Fruit fly (Drosophila melanogaster) whole organism, embryonic: ENCODE results near the gene CG6739.
A peak's percentile ranks its signal among the peaks of the same experiment; 100 is the strongest.

ENCODE experiments used
- ATbp ChIP-seq: fragments of 200-800 bp; sonication (Bioruptor generic); optimal IDR thresholded peaks from 2 replicates; lab custom pipeline; 2017; ENCODE audit warnings: missing biosample characterization, mild to moderate bottlenecking, missing genetic modification characterization, missing genetic modification reagents
- Blimp-1 ChIP-seq: fragments of 200-800 bp; sonication (Bioruptor generic); optimal IDR thresholded peaks from 3 replicates; lab custom pipeline; 2018; ENCODE audit warnings: missing biosample characterization, missing genetic modification characterization, mild to moderate bottlenecking, moderate library complexity, missing genetic modification reagents
- CG11398 ChIP-seq: fragments of 200-800 bp; sonication (Bioruptor generic); optimal IDR thresholded peaks from 2 replicates; lab custom pipeline; 2016; ENCODE audit warnings: missing biosample characterization, missing genetic modification characterization
- CG12155 ChIP-seq: fragments of 200-800 bp; sonication (Bioruptor generic); optimal IDR thresholded peaks from 3 replicates; lab custom pipeline; 2016; ENCODE audit warnings: missing biosample characterization, missing genetic modification characterization
- CG12391 ChIP-seq: fragments of 200-800 bp; sonication (Bioruptor generic); optimal IDR thresholded peaks from 3 replicates; lab custom pipeline; 2018; ENCODE audit warnings: missing biosample characterization, mild to moderate bottlenecking, missing genetic modification characterization, moderate library complexity
- CG13894 ChIP-seq: fragments of 200-800 bp; sonication (Bioruptor generic); optimal IDR thresholded peaks from 3 replicates; lab custom pipeline; 2018; ENCODE audit warnings: missing biosample characterization, mild to moderate bottlenecking, missing genetic modification characterization, moderate library complexity
- CG14050 ChIP-seq: fragments of 200-800 bp; sonication (Bioruptor generic); IDR thresholded peaks from 3 replicates; pipeline ENCODE4 v1.3.6; 2022; ENCODE audit warnings: missing biosample characterization, missing genetic modification characterization
- CG15479 ChIP-seq: fragments of 200-800 bp; sonication (Bioruptor generic); optimal IDR thresholded peaks from 3 replicates; lab custom pipeline; 2019; ENCODE audit warnings: missing biosample characterization, mild to moderate bottlenecking, missing genetic modification characterization, moderate library complexity
- CG17359 ChIP-seq: fragments of 200-800 bp; sonication (Bioruptor generic); optimal IDR thresholded peaks from 3 replicates; lab custom pipeline; 2018; ENCODE audit warnings: missing biosample characterization, mild to moderate bottlenecking, missing genetic modification characterization, moderate library complexity
- CG17568 ChIP-seq: fragments of 200-800 bp; sonication (Bioruptor generic); optimal IDR thresholded peaks from 2 replicates; lab custom pipeline; 2018; ENCODE audit warnings: missing biosample characterization, mild to moderate bottlenecking, missing genetic modification characterization, moderate library complexity
- CG17829 ChIP-seq: fragments of 200-800 bp; optimal IDR thresholded peaks from 2 replicates; lab custom pipeline; 2019; ENCODE audit warnings: missing biosample characterization, mild to moderate bottlenecking, missing genetic modification characterization, moderate library complexity
- CG31388 ChIP-seq: fragments of 200-800 bp; sonication (Bioruptor generic); optimal IDR thresholded peaks from 2 replicates; lab custom pipeline; 2016; ENCODE audit warnings: missing biosample characterization, missing genetic modification characterization
- CG3281 ChIP-seq: fragments of 200-800 bp; sonication (Bioruptor generic); optimal IDR thresholded peaks from 3 replicates; lab custom pipeline; 2017; ENCODE audit warnings: missing biosample characterization, mild to moderate bottlenecking, missing genetic modification characterization
- CG6254 ChIP-seq: fragments of 200-800 bp; sonication (Bioruptor generic); optimal IDR thresholded peaks from 3 replicates; lab custom pipeline; 2017; ENCODE audit warnings: mild to moderate bottlenecking, missing biosample characterization, missing genetic modification reagents, missing genetic modification characterization
- CG6689 ChIP-seq: fragments of 200-800 bp; sonication (Bioruptor generic); IDR thresholded peaks from 2 replicates; pipeline ENCODE4 v1.3.6; 2022; ENCODE audit warnings: missing biosample characterization, missing genetic modification characterization
- CG7271 ChIP-seq: fragments of 200-800 bp; sonication (Bioruptor generic); optimal IDR thresholded peaks from 2 replicates; lab custom pipeline; 2018; ENCODE audit warnings: missing biosample characterization, mild to moderate bottlenecking, missing genetic modification characterization, moderate library complexity
- CG7372 ChIP-seq: fragments of 200-800 bp; sonication (Bioruptor generic); IDR thresholded peaks from 2 replicates; pipeline ENCODE4 v1.3.6; 2022; ENCODE audit warnings: missing biosample characterization, missing genetic modification characterization
- CG7745 ChIP-seq: fragments of 200-800 bp; sonication (Bioruptor generic); optimal IDR thresholded peaks from 2 replicates; lab custom pipeline; 2018; ENCODE audit warnings: missing biosample characterization, mild to moderate bottlenecking, missing genetic modification characterization, moderate library complexity
- CG7963 ChIP-seq: fragments of 200-800 bp; sonication (Bioruptor generic); IDR thresholded peaks from 3 replicates; pipeline ENCODE4 v1.3.6; 2022; ENCODE audit warnings: missing biosample characterization, missing genetic modification characterization; ENCODE audit not compliant: partially characterized antibody
- CG8089 ChIP-seq: fragments of 200-800 bp; sonication (Bioruptor generic); optimal IDR thresholded peaks from 3 replicates; lab custom pipeline; 2016; ENCODE audit warnings: missing biosample characterization, missing genetic modification characterization
- CG9437 ChIP-seq: fragments of 200-800 bp; sonication (Bioruptor generic); optimal IDR thresholded peaks from 2 replicates; lab custom pipeline; 2018; ENCODE audit warnings: missing biosample characterization, mild to moderate bottlenecking, missing genetic modification characterization
- CG9876 ChIP-seq: fragments of 200-800 bp; sonication (Bioruptor generic); optimal IDR thresholded peaks from 2 replicates; lab custom pipeline; 2016; ENCODE audit warnings: missing biosample characterization, missing genetic modification characterization
- CrebB ChIP-seq: fragments of 200-800 bp; sonication (Bioruptor generic); optimal IDR thresholded peaks from 3 replicates; lab custom pipeline; 2018; ENCODE audit warnings: missing biosample characterization, mild to moderate bottlenecking, missing genetic modification characterization
- Eip74EF ChIP-seq, 2 experiments: fragments of 200-800 bp in 1 of 2; fragments of >200 bp in 1 of 2; sonication (Bioruptor generic) in 1 of 2; optimal IDR thresholded peaks; 2 replicates each; lab custom pipeline; 2017 to 2019; ENCODE audit warnings: missing biosample characterization in 2 of 2, missing genetic modification characterization in 2 of 2, mild to moderate bottlenecking in 1 of 2, moderate library complexity in 1 of 2
- Ets65A ChIP-seq: fragments of 200-800 bp; sonication (Bioruptor generic); peaks from one replicate; lab custom pipeline; 2016; ENCODE audit warnings: missing biosample characterization, missing genetic modification characterization
- Fer1 ChIP-seq: fragments of 200-800 bp; sonication (Bioruptor generic); optimal IDR thresholded peaks from 2 replicates; lab custom pipeline; 2017; ENCODE audit warnings: missing biosample characterization, mild to moderate bottlenecking, missing genetic modification characterization
- GATAe ChIP-seq: fragments of 200-800 bp; sonication (Bioruptor generic); conservative IDR thresholded peaks from 2 replicates; pipeline ENCODE4 v1.3.6; 2022; ENCODE audit warnings: missing biosample characterization, missing genetic modification characterization
- Optix ChIP-seq: fragments of 200-800 bp; sonication (Bioruptor generic); IDR thresholded peaks from 3 replicates; pipeline ENCODE4 v1.3.6; 2022; ENCODE audit warnings: missing biosample characterization, missing genetic modification characterization
- PHDP ChIP-seq: fragments of 200-800 bp; sonication (Bioruptor generic); optimal IDR thresholded peaks from 3 replicates; lab custom pipeline; 2018; ENCODE audit warnings: missing biosample characterization, mild to moderate bottlenecking, missing genetic modification characterization, moderate library complexity
- YL-1 ChIP-seq: fragments of 200-800 bp; sonication (Bioruptor generic); optimal IDR thresholded peaks from 3 replicates; lab custom pipeline; 2017; ENCODE audit warnings: missing biosample characterization, mild to moderate bottlenecking, missing genetic modification characterization
- amos ChIP-seq: fragments of 200-800 bp; sonication (Bioruptor generic); IDR thresholded peaks from 2 replicates; pipeline ENCODE4 v1.3.6; 2022; ENCODE audit warnings: missing biosample characterization, missing genetic modification characterization; ENCODE audit not compliant: partially characterized antibody
- crp ChIP-seq, 2 experiments: fragments of 200-800 bp; sonication (Bioruptor generic); optimal IDR thresholded peaks; 2 replicates in 1 of 2; 3 replicates in 1 of 2; lab custom pipeline; 2017; ENCODE audit warnings: missing biosample characterization in 2 of 2, missing genetic modification characterization in 2 of 2, mild to moderate bottlenecking in 1 of 2, moderate library complexity in 1 of 2
- cwo ChIP-seq: fragments of 200-800 bp; sonication (Bioruptor generic); optimal IDR thresholded peaks from 3 replicates; lab custom pipeline; 2017; ENCODE audit warnings: missing biosample characterization, missing genetic modification characterization, mild to moderate bottlenecking, moderate library complexity, missing genetic modification reagents
- dati ChIP-seq: fragments of 200-800 bp; sonication (Bioruptor generic); IDR thresholded peaks from 2 replicates; pipeline ENCODE4 v1.3.6; 2022; ENCODE audit warnings: missing biosample characterization, missing genetic modification characterization
- exex ChIP-seq: fragments of 200-800 bp; sonication (Bioruptor generic); optimal IDR thresholded peaks from 4 replicates; lab custom pipeline; 2018; ENCODE audit warnings: missing biosample characterization, mild to moderate bottlenecking, missing genetic modification characterization, moderate library complexity
- fu2 ChIP-seq: fragments of 200-800 bp; sonication (Bioruptor generic); optimal IDR thresholded peaks from 2 replicates; lab custom pipeline; 2016; ENCODE audit warnings: missing biosample characterization, missing genetic modification characterization
- gce ChIP-seq: fragments of 200-800 bp; sonication (Bioruptor generic); IDR thresholded peaks from 3 replicates; pipeline ENCODE4 v1.3.6; 2022; ENCODE audit warnings: missing biosample characterization, missing genetic modification characterization
- gro ChIP-seq: fragments of 200-800 bp; sonication (Bioruptor generic); optimal IDR thresholded peaks from 2 replicates; lab custom pipeline; 2016; ENCODE audit warnings: missing biosample characterization, missing genetic modification characterization
- kni ChIP-seq: fragments of 200-800 bp; sonication (Bioruptor generic); optimal IDR thresholded peaks from 3 replicates; lab custom pipeline; 2017; ENCODE audit warnings: mild to moderate bottlenecking, missing biosample characterization, missing genetic modification reagents, missing genetic modification characterization
- nau ChIP-seq: fragments of 200-800 bp; sonication (Bioruptor generic); optimal IDR thresholded peaks from 3 replicates; lab custom pipeline; 2017; ENCODE audit warnings: missing biosample characterization, mild to moderate bottlenecking, missing genetic modification characterization, missing genetic modification reagents
- nom ChIP-seq: fragments of 200-800 bp; sonication (Bioruptor generic); optimal IDR thresholded peaks from 2 replicates; lab custom pipeline; 2017; ENCODE audit warnings: missing biosample characterization, missing genetic modification characterization, mild to moderate bottlenecking, moderate library complexity, missing genetic modification reagents
- pita ChIP-seq: fragments of 200-800 bp; sonication (Bioruptor generic); optimal IDR thresholded peaks from 2 replicates; lab custom pipeline; 2017; ENCODE audit warnings: missing biosample characterization, mild to moderate bottlenecking, missing genetic modification characterization
- pzg ChIP-seq: fragments of 200-800 bp; sonication (Bioruptor generic); optimal IDR thresholded peaks from 3 replicates; lab custom pipeline; 2018; ENCODE audit warnings: missing biosample characterization, mild to moderate bottlenecking, missing genetic modification characterization, moderate library complexity
- sd ChIP-seq: fragments of 200-800 bp; sonication (Bioruptor generic); optimal IDR thresholded peaks from 3 replicates; lab custom pipeline; 2018; ENCODE audit warnings: missing biosample characterization, mild to moderate bottlenecking, missing genetic modification characterization, moderate library complexity
- sna ChIP-seq: fragments of 200-800 bp; sonication (Bioruptor generic); IDR thresholded peaks from 2 replicates; pipeline ENCODE4 v1.3.6; 2022; ENCODE audit warnings: missing biosample characterization, missing genetic modification characterization; ENCODE audit not compliant: partially characterized antibody
- tin ChIP-seq: fragments of 200-800 bp; sonication (Bioruptor generic); optimal IDR thresholded peaks from 3 replicates; lab custom pipeline; 2016; ENCODE audit warnings: missing biosample characterization, missing genetic modification characterization
- tup ChIP-seq: fragments of 200-800 bp; sonication (Bioruptor generic); optimal IDR thresholded peaks from 2 replicates; lab custom pipeline; 2016; ENCODE audit warnings: missing biosample characterization, mild to moderate bottlenecking, missing genetic modification characterization, moderate library complexity
- zen2 ChIP-seq: fragments of 200-800 bp; sonication (Bioruptor generic); IDR thresholded peaks from 3 replicates; pipeline ENCODE4 v1.3.6; 2022; ENCODE audit warnings: missing biosample characterization, missing genetic modification characterization; ENCODE audit not compliant: partially characterized antibody

The CG6739 gene

dm6 chr2L:7571667-7572502 is 36.3 kb upstream of the CG6739 start (continued):
- TF ChIP-seq Blimp-1 (GFP tag; lab: Kevin White, UChicago) (peak; percentile 5), Optix (GFP tag; lab: Robert Waterston, UW) (no peak), dati (GFP tag; lab: Robert Waterston, UW) (no peak), cwo (peak; percentile 9), Fer1 (GFP tag; lab: Kevin White, UChicago) (peak; percentile 21), CG6689 (GFP tag; lab: Robert Waterston, UW) (no peak), CG3281 (GFP tag; lab: Kevin White, UChicago) (peak; percentile 31), CG7372 (GFP tag; lab: Robert Waterston, UW) (no peak), pita (GFP tag; lab: Kevin White, UChicago) (no peak), Eip74EF (GFP tag; optimal IDR thresholded peaks at IDR 0.05; lab: Kevin White, UChicago) (peak in 1 of 2 experiments; percentile 7), CG12155 (GFP tag; lab: Kevin White, UChicago) (no peak), CG9876 (GFP tag; lab: Kevin White, UChicago) (no peak), zen2 (GFP tag; lab: Robert Waterston, UW) (no peak), fu2 (no peak), CG7745 (tag; lab: Kevin White, UChicago) (no peak), tin (GFP tag; lab: Kevin White, UChicago) (no peak), tup (no peak), CG9437 (GFP tag; lab: Kevin White, UChicago) (no peak), amos (GFP tag; lab: Robert Waterston, UW) (no peak), CG13894 (tag; lab: Kevin White, UChicago) (peak; percentile 3), CG8089 (GFP tag; lab: Kevin White, UChicago) (no peak), gce (GFP tag; lab: Robert Waterston, UW) (no peak), CG17829 (tag; lab: Kevin White, UChicago) (no peak), Ets65A (no peak), CG17359 (tag; lab: Kevin White, UChicago) (peak; percentile 27), CG17568 (GFP tag; lab: Kevin White, UChicago) (peak; percentile 37), exex (peak; percentile 81), ATbp (GFP tag; lab: Kevin White, UChicago) (no peak), CG31388 (GFP tag; lab: Kevin White, UChicago) (no peak), GATAe (peak; percentile 85), PHDP (tag; lab: Kevin White, UChicago) (peak; percentile 37), gro (no peak), CG11398 (GFP tag; lab: Kevin White, UChicago) (no peak), CG12391 (tag; lab: Kevin White, UChicago) (no peak), nau (peak; percentile 75), CG7963 (GFP tag; lab: Robert Waterston, UW) (no peak), CG7271 (tag; lab: Kevin White, UChicago) (no peak), CrebB (no peak), CG15479 (GFP tag; lab: Kevin White, UChicago) (no peak), crp (GFP tag; optimal IDR thresholded peaks at IDR 0.05; lab: Kevin White, UChicago) (no peak), pzg (GFP tag; lab: Kevin White, UChicago) (no peak), nom (no peak), sd (tag; lab: Kevin White, UChicago) (no peak), CG14050 (GFP tag; lab: Robert Waterston, UW) (no peak), sna (no peak), YL-1 (GFP tag; lab: Kevin White, UChicago) (peak; percentile 11), CG6254 (GFP tag; lab: Kevin White, UChicago) (no peak), kni (GFP tag; lab: Kevin White, UChicago) (no peak)
